Fruit fly (Drosophila melanogaster): ENCODE measurements around the gene CG7394.

Gene CG7394

DNA sequence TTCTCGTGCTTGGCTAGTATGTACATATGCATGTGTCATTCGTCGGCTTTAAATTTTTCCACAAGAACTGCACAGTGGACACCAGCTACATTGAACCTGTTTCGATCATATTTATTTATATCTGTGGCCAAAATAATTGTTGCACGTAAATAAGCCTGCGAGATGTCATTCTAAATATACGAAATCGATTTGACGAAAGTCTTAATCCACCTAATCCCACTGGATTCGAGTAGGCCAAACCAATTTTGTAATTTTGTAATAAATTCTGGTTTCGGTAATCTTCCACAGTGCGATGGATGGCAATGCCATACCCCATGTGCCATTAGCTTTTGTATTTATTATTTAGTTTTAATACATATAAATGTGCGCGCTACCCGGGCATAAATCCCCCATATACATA is 18.8 kb upstream of the CG7394 start (continued):
- TF ChIP-seq Med (GFP tag) (peak; percentile 78), sens (GFP tag) (peak; percentile 77)

DNA sequence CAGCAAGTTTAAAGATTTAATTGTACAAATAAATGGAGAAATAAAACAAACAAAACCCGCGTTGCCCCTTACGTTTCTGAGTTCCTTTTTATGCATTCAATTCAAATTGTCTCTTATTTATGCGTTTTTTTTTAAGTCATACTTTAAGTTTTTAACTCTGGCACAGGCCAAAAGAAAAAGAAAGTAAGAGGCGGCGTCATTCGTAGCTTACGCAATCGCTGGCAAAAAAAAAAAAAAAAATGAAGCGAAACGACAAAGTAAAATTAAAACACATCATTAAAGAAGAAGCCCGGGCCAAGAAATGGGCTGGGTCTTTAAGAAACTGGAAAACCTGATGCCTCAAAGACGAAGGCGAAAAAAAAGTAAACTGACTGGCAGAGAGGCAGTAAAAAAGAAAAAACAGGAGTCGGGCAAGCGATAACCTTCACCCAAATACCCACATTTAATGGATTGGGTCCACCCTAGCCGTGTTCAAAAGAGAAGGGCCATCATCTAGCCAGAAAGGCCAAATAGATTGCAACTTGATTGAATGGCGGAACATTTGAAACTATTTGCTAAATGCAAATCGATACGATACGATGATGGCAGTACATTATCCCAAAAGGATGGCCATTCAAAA is 18.0 kb upstream of the CG7394 start:
- TF ChIP-seq lmd (GFP tag; IDR thresholded peaks at IDR 0.05): 0 out of 2 replicates have a peak, but pooled peaks have one; percentile 16
- peak; percentile 30 for TF ChIP-seq nom (GFP tag; optimal IDR thresholded peaks at IDR 0.05)
- 0 out of 2 replicates have a peak, but pooled peaks have one; percentile 7 for TF ChIP-seq Ptx1 (GFP tag; IDR thresholded peaks at IDR 0.05)
- TF ChIP-seq hkb (optimal IDR thresholded peaks at IDR 0.05): no peak
- 0 out of 2 replicates have a peak, but pooled peaks have one; percentile 20 for TF ChIP-seq hkb (GFP tag; IDR thresholded peaks at IDR 0.05)
- no peak for TF ChIP-seq shn (GFP tag; optimal IDR thresholded peaks at IDR 0.05)
- 0 out of 2 replicates have a peak, but pooled peaks have one; percentile 30 for TF ChIP-seq CG11247 (GFP tag; IDR thresholded peaks at IDR 0.05)
- peak; percentile 4 for TF ChIP-seq tio (GFP tag; optimal IDR thresholded peaks at IDR 0.05)
- TF ChIP-seq HLH3B (GFP tag; IDR thresholded peaks at IDR 0.05): 0 out of 2 replicates have a peak, but pooled peaks have one; percentile 15
- TF ChIP-seq CG32532 (GFP tag; IDR thresholded peaks at IDR 0.05): 0 out of 2 replicates have a peak, but pooled peaks have one; percentile 34
- no peak for TF ChIP-seq Jarid2 (GFP tag; optimal IDR thresholded peaks at IDR 0.05)
- no peak for TF ChIP-seq Med (GFP tag)

DNA sequence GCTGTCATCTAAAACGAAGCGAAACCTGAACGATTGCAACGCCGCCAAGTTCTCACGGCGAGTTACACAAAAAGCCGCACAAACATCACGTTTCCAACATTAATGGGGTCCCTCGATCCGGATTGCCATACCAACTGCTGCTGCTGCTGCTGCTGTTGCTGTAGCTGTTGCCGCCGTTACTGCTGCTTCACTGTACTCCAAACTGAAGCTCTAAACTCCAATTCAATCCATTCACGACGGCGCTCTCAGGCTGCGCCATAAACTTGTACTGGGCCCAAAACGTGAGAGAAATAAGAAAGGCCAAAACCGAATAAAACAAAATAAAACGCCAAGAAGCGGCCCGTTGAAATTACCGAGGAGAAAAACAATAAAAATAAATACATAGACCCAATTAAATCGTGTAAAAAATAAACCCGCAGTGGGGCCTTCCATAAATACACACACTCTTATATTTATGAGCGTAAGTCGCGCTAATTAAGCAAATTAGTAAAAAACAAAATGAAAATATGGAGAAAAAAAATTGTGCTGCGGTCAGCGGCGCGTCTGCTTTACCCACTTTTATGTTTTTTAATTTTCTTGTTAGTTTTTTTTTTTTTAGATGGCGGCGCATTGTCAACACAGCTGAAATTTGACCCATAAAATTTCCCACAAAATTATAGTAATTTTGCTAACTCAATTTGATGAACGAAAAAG is 14.3 kb upstream of the CG7394 start:
- no peak for TF ChIP-seq ERR (GFP tag; optimal IDR thresholded peaks at IDR 0.05)
- no peak for TF ChIP-seq jigr1 (GFP tag; IDR thresholded peaks at IDR 0.05)
- peak; percentile 47 for TF ChIP-seq Vsx1 (GFP tag; optimal IDR thresholded peaks at IDR 0.05)
- TF ChIP-seq kni (GFP tag; optimal IDR thresholded peaks at IDR 0.05): peak; percentile 77
- TF ChIP-seq grau (tag; optimal IDR thresholded peaks at IDR 0.05): peak; percentile 71
- no peak for TF ChIP-seq CG30431 (GFP tag; optimal IDR thresholded peaks at IDR 0.05)
- TF ChIP-seq chinmo (GFP tag; IDR thresholded peaks at IDR 0.05; ENCODE audit: partially characterized antibody): 0 out of 4 replicates have a peak, but pooled peaks have one; percentile 39
- no peak for TF ChIP-seq maf-S (GFP tag; optimal IDR thresholded peaks at IDR 0.05)
- TF ChIP-seq CG15269 (tag; optimal IDR thresholded peaks at IDR 0.05): no peak
- peak; percentile 29 for TF ChIP-seq sqz (GFP tag; optimal IDR thresholded peaks at IDR 0.05)
- TF ChIP-seq CG8290 (GFP tag; optimal IDR thresholded peaks at IDR 0.05): no peak
- TF ChIP-seq CG8290 (tag; optimal IDR thresholded peaks at IDR 0.05): no peak
- no peak for TF ChIP-seq hbn (GFP tag; IDR thresholded peaks at IDR 0.05; ENCODE audit: partially characterized antibody)
- no peak for TF ChIP-seq Elba2 (GFP tag; optimal IDR thresholded peaks at IDR 0.05)
- no peak for TF ChIP-seq toy (GFP tag; IDR thresholded peaks at IDR 0.05)
- TF ChIP-seq CG2129 (GFP tag; IDR thresholded peaks at IDR 0.05; ENCODE audit: partially characterized antibody): no peak
- TF ChIP-seq chm (GFP tag; IDR thresholded peaks at IDR 0.05): no peak
- no peak for TF ChIP-seq CG15011 (GFP tag; optimal IDR thresholded peaks at IDR 0.05)

DNA sequence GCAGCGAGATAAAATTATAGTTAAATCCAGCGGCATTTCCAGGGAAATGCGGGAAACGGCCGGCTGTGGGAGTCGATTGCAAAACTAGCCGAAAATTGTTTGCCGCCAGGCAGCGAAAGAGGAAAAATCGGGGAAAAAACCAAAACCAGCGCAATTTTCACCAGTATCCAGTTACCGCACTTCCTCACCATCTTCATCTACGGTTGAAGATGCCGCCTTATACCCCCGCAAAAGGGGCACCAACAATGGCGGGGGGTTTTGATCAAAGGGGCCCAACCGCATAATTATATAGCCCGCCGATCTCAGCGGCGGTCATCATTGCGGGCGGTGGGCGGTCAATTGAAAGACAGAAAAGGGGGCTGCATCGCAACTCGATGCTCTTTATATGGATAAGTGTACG is 13.8 kb upstream of the CG7394 start:
- TF ChIP-seq sqz (GFP tag; optimal IDR thresholded peaks at IDR 0.05) (no peak), CG8388 (GFP tag; optimal IDR thresholded peaks at IDR 0.05) (no peak), CG12104 (GFP tag; optimal IDR thresholded peaks at IDR 0.05) (no peak), crol (GFP tag; IDR thresholded peaks at IDR 0.05) (peak; percentile 27; the same call in 1 of the 2 replicates), Med (GFP tag) (peak; percentile 16), ara (GFP tag; IDR thresholded peaks at IDR 0.05) (peak; percentile 25; the same call in 1 of the 2 replicates), Ets65A (GFP tag) (peak; percentile 52), CG4404 (GFP tag; IDR thresholded peaks at IDR 0.05) (no peak), CG2875 (GFP tag; optimal IDR thresholded peaks at IDR 0.05) (no peak), NK7.1 (GFP tag; optimal IDR thresholded peaks at IDR 0.05) (no peak), phol (tag; optimal IDR thresholded peaks at IDR 0.05) (no peak), Dfd (GFP tag; optimal IDR thresholded peaks at IDR 0.05) (no peak), Meics (GFP tag; optimal IDR thresholded peaks at IDR 0.05) (no peak), CG11093 (GFP tag; IDR thresholded peaks at IDR 0.05) (no peak), Atf-2 (GFP tag; optimal IDR thresholded peaks at IDR 0.05) (no peak), CG11085 (GFP tag; IDR thresholded peaks at IDR 0.05) (no peak), CoRest (tag; optimal IDR thresholded peaks at IDR 0.05) (no peak), CG10366 (GFP tag; IDR thresholded peaks at IDR 0.05) (no peak)

All from whole organism, embryonic.